Worm (Caenorhabditis elegans): ENCODE data around the gene sri-29.

- no peak for TF ChIP-seq tbx-2 (tag; optimal IDR thresholded peaks at IDR 0.05)
- no peak for TF ChIP-seq eor-1 (tag; optimal IDR thresholded peaks at IDR 0.05)
- no peak for TF ChIP-seq zag-1 (tag; optimal IDR thresholded peaks at IDR 0.05)
- TF ChIP-seq unc-62 (GFP tag; optimal IDR thresholded peaks at IDR 0.05), result no peak
- TF ChIP-seq skn-1 (tag; optimal IDR thresholded peaks at IDR 0.05), result no peak
- no peak for TF ChIP-seq ceh-9 (tag; optimal IDR thresholded peaks at IDR 0.05)
Measured at ce11 chrII:3030416-3030815, 13.7 kb upstream of the sri-29 start.

Measured in whole organism, L3 larva.